Worm (Caenorhabditis elegans): ENCODE data around the gene fbxa-1.

Gene fbxa-1

ce11 chrIII:2324703-2325102, 16.8 kb upstream of the fbxa-1 start:
- no peak for TF ChIP-seq ceh-44 (GFP tag; IDR thresholded peaks at IDR 0.05)
- TF ChIP-seq D1046.2 (GFP tag; IDR thresholded peaks at IDR 0.05): no peak
- TF ChIP-seq F44E2.7 (GFP tag; IDR thresholded peaks at IDR 0.05): no peak
- TF ChIP-seq dmd-6 (GFP tag; IDR thresholded peaks at IDR 0.05): no peak
- TF ChIP-seq egl-27 (tag; optimal IDR thresholded peaks at IDR 0.05): no peak
- no peak for TF ChIP-seq nhr-42 (GFP tag; IDR thresholded peaks at IDR 0.05)
- TF ChIP-seq mxl-3 (GFP tag; optimal IDR thresholded peaks at IDR 0.05): no peak
- TF ChIP-seq snpc-4 (tag; optimal IDR thresholded peaks at IDR 0.05): no peak
- no peak for TF ChIP-seq snpc-1.2 (GFP tag; IDR thresholded peaks at IDR 0.05)
- no peak for TF ChIP-seq F49E8.2 (tag; optimal IDR thresholded peaks at IDR 0.05; ENCODE audit: borderline replicate concordance)
- TF ChIP-seq ces-1 (GFP tag; optimal IDR thresholded peaks at IDR 0.05): no peak
- TF ChIP-seq unc-62 (GFP tag; optimal IDR thresholded peaks at IDR 0.05 in 1 of 2): no peak
- TF ChIP-seq unc-62 (tag; optimal IDR thresholded peaks at IDR 0.05): no peak
- no peak for TF ChIP-seq pha-4 (GFP tag; IDR thresholded peaks at IDR 0.05)
- TF ChIP-seq pha-4 (tag; optimal IDR thresholded peaks at IDR 0.05): no peak
- no peak for TF ChIP-seq nhr-102 (tag; optimal IDR thresholded peaks at IDR 0.05)
- no peak for TF ChIP-seq madf-9 (GFP tag; conservative IDR thresholded peaks at IDR 0.05)
- TF ChIP-seq nhr-76 (tag; optimal IDR thresholded peaks at IDR 0.05): no peak
- no peak for TF ChIP-seq mep-1 (tag; optimal IDR thresholded peaks at IDR 0.05)
- TF ChIP-seq zip-2 (tag; optimal IDR thresholded peaks at IDR 0.05): no peak
- no peak for TF ChIP-seq pqm-1 (tag; optimal IDR thresholded peaks at IDR 0.05)
- TF ChIP-seq skn-1 (tag; optimal IDR thresholded peaks at IDR 0.05): no peak

ce11 chrIII:2316439-2316838, 8.5 kb upstream of the fbxa-1 start:
- TF ChIP-seq lin-13 (GFP tag; optimal IDR thresholded peaks at IDR 0.05) (no peak), unc-62 (GFP tag; optimal IDR thresholded peaks at IDR 0.05 in 1 of 2) (peak in 1 of 2 experiments; percentile 9), unc-62 (tag; optimal IDR thresholded peaks at IDR 0.05) (no peak), set-16 (GFP tag; IDR thresholded peaks at IDR 0.05) (peak; percentile 84)

- peak in 1 of 2 experiments; percentile 41 for TF ChIP-seq unc-62 (GFP tag; optimal IDR thresholded peaks at IDR 0.05 in 1 of 2)
- TF ChIP-seq unc-62 (tag; optimal IDR thresholded peaks at IDR 0.05): no peak
- TF ChIP-seq aha-1 (tag): peak; percentile 83
- no peak for TF ChIP-seq lin-39 (tag; optimal IDR thresholded peaks at IDR 0.05)
- TF ChIP-seq set-16 (GFP tag; IDR thresholded peaks at IDR 0.05): peak; percentile 86
- TF ChIP-seq sdz-12 (GFP tag; optimal IDR thresholded peaks at IDR 0.05): no peak
- no peak for TF ChIP-seq nhr-28 (tag; optimal IDR thresholded peaks at IDR 0.05)
Observed at ce11 chrIII:2314678-2315077, 6.8 kb upstream of the fbxa-1 start.

- peak; percentile 47 for TF ChIP-seq lin-38 (GFP tag; IDR thresholded peaks at IDR 0.05)
- peak; percentile 60 for TF ChIP-seq dpl-1 (GFP tag; optimal IDR thresholded peaks at IDR 0.05)
- TF ChIP-seq mdl-1 (tag; optimal IDR thresholded peaks at IDR 0.05): no peak
- no peak for TF ChIP-seq lsy-2 (tag; optimal IDR thresholded peaks at IDR 0.05)
Observed at ce11 chrIII:2313985-2314494, 6.1 kb upstream of the fbxa-1 start, which contains the start of the genes fbxa-66 and iffb-1. Gene fbxa-66, minus strand, starts transcription at chrIII:2314035. Gene iffb-1, plus strand, starts transcription at chrIII:2314436.

- TF ChIP-seq nhr-102 (tag; optimal IDR thresholded peaks at IDR 0.05): no peak
- no peak for TF ChIP-seq unc-39 (tag; optimal IDR thresholded peaks at IDR 0.05)
- peak in 1 of 2 experiments; percentile 24 for TF ChIP-seq hif-1 (tag; optimal IDR thresholded peaks at IDR 0.05)
- no peak for TF ChIP-seq unc-130 (GFP tag; optimal IDR thresholded peaks at IDR 0.05)
- TF ChIP-seq F49E8.2 (tag; optimal IDR thresholded peaks at IDR 0.05; ENCODE audit: borderline replicate concordance): no peak
- TF ChIP-seq daf-16 (GFP tag; optimal IDR thresholded peaks at IDR 0.05): no peak
- TF ChIP-seq daf-16 (tag; optimal IDR thresholded peaks at IDR 0.05): peak; percentile 69
- TF ChIP-seq dve-1 (tag; optimal IDR thresholded peaks at IDR 0.05; ENCODE audit: insufficient read depth): peak; percentile 28
Observed at ce11 chrIII:2310996-2311395, 3.1 kb upstream of the fbxa-1 start.

Measured in whole organism, L4 larva.